Worm (Caenorhabditis elegans) whole organism, L4 larva: ENCODE results near the gene fbxa-96.

ENCODE experiments used
- D1046.2 ChIP-seq: fragments of 200-800 bp; sonication (Bioruptor generic); IDR thresholded peaks from 2 replicates; pipeline ENCODE4 v1.3.6; 2022; ENCODE audit warnings: missing genetic modification characterization, missing compliant biosample characterization
- F10B5.3 ChIP-seq: sonication (generic microtip); optimal IDR thresholded peaks from 2 replicates; lab custom pipeline; 2016; ENCODE audit warnings: mild to moderate bottlenecking, missing genetic modification characterization, missing compliant biosample characterization
- F49E8.2 ChIP-seq: sonication (generic microtip); optimal IDR thresholded peaks from 2 replicates; lab custom pipeline; 2016; ENCODE audit warnings: missing compliant biosample characterization, mild to moderate bottlenecking, missing genetic modification characterization, borderline replicate concordance
- R02D3.7 ChIP-seq: fragments of 150-350 bp; sonication (generic microtip); optimal IDR thresholded peaks from 3 replicates; lab custom pipeline; 2014; ENCODE audit warnings: missing biosample characterization, missing genetic modification characterization
- ZK546.5 ChIP-seq, 2 experiments: sonication (generic microtip); optimal IDR thresholded peaks; 2 replicates each; lab custom pipeline; 2017; ENCODE audit warnings: missing biosample characterization in 2 of 2, missing genetic modification characterization in 2 of 2
- aha-1 ChIP-seq: fragments of 150-350 bp; peaks from one replicate; lab custom pipeline; 2014; ENCODE audit warnings: missing biosample characterization, missing genetic modification characterization
- ama-1 ChIP-seq: fragments of 150-350 bp; optimal IDR thresholded peaks from 2 replicates; lab custom pipeline; 2014; ENCODE audit warnings: inconsistent platforms, mixed read lengths
- arid-1 ChIP-seq: fragments of 200-800 bp; sonication (Bioruptor generic); conservative IDR thresholded peaks from 2 replicates; pipeline ENCODE4 v1.3.6; 2022; ENCODE audit warnings: missing genetic modification reagents, missing genetic modification characterization, missing compliant biosample characterization
- ceh-20 ChIP-seq: fragments of 200-800 bp; sonication (Bioruptor generic); IDR thresholded peaks from 2 replicates; pipeline ENCODE4 v1.3.6; 2022; ENCODE audit warnings: missing genetic modification reagents, missing genetic modification characterization, missing compliant biosample characterization
- ceh-28 ChIP-seq: fragments of 150-350 bp; optimal IDR thresholded peaks from 2 replicates; lab custom pipeline; 2014; ENCODE audit warnings: missing biosample characterization, missing genetic modification reagents, missing genetic modification characterization
- ceh-44 ChIP-seq: fragments of 200-800 bp; sonication (Bioruptor generic); IDR thresholded peaks from 2 replicates; pipeline ENCODE4 v1.3.6; 2022; ENCODE audit warnings: missing genetic modification reagents, missing genetic modification characterization, missing compliant biosample characterization
- ces-1 ChIP-seq: fragments of 150-350 bp; sonication (generic microtip); optimal IDR thresholded peaks from 4 replicates; lab custom pipeline; 2014; ENCODE audit warnings: missing biosample characterization, missing genetic modification reagents, missing genetic modification characterization
- daf-19 ChIP-seq: fragments of 200-800 bp; sonication (Bioruptor generic); conservative IDR thresholded peaks from 2 replicates; pipeline ENCODE4 v1.3.6; 2022; ENCODE audit warnings: missing genetic modification characterization, missing compliant biosample characterization
- daf-8 ChIP-seq: fragments of 200-800 bp; sonication (Bioruptor generic); IDR thresholded peaks from 2 replicates; pipeline ENCODE4 v1.3.6; 2022; ENCODE audit warnings: missing genetic modification characterization, missing compliant biosample characterization
- duxl-1 ChIP-seq: sonication (generic microtip); optimal IDR thresholded peaks from 2 replicates; lab custom pipeline; 2016; ENCODE audit warnings: mild to moderate bottlenecking, missing genetic modification characterization, moderate library complexity, missing compliant biosample characterization; ENCODE audit not compliant: poor library complexity
- fos-1 ChIP-seq: fragments of 150-350 bp; optimal IDR thresholded peaks from 2 replicates; lab custom pipeline; 2014; ENCODE audit warnings: missing biosample characterization, missing genetic modification characterization
- gei-8 ChIP-seq: fragments of 200-800 bp; sonication (Bioruptor generic); optimal IDR thresholded peaks from 2 replicates; lab custom pipeline; 2018; ENCODE audit warnings: mild to moderate bottlenecking, missing genetic modification characterization, missing compliant biosample characterization
- hlh-30 ChIP-seq: sonication (generic microtip); optimal IDR thresholded peaks from 2 replicates; lab custom pipeline; 2017; ENCODE audit warnings: antibody characterized with exemption, mild to moderate bottlenecking, missing genetic modification characterization, missing compliant biosample characterization; ENCODE audit not compliant: insufficient read depth
- lin-1 ChIP-seq: fragments of 200-800 bp; sonication (Bioruptor generic); IDR thresholded peaks from 2 replicates; pipeline ENCODE4 v1.3.6; 2022; ENCODE audit warnings: missing genetic modification reagents, missing genetic modification characterization, missing compliant biosample characterization
- lin-29 ChIP-seq: fragments of 200-800 bp; sonication (Bioruptor generic); IDR thresholded peaks from 2 replicates; pipeline ENCODE4 v1.3.6; 2022; ENCODE audit warnings: missing genetic modification reagents, missing genetic modification characterization, missing compliant biosample characterization
- lin-39 ChIP-seq: fragments of 150-350 bp; optimal IDR thresholded peaks from 2 replicates; lab custom pipeline; 2014; ENCODE audit warnings: missing biosample characterization, missing genetic modification reagents, missing genetic modification characterization
- madf-5 ChIP-seq, 2 experiments: fragments of 200-800 bp; sonication (Bioruptor generic); IDR thresholded peaks; 2 replicates each; pipeline ENCODE4 v1.3.6; 2022; ENCODE audit warnings: missing compliant biosample characterization in 2 of 2, missing genetic modification characterization in 2 of 2
- madf-9 ChIP-seq: fragments of 200-800 bp; sonication (Bioruptor generic); conservative IDR thresholded peaks from 2 replicates; pipeline ENCODE4 v1.3.6; 2022; ENCODE audit warnings: missing genetic modification reagents, missing genetic modification characterization, missing compliant biosample characterization
- mdt-29 ChIP-seq: fragments of 200-800 bp; sonication (Bioruptor generic); IDR thresholded peaks from 2 replicates; pipeline ENCODE4 v1.3.6; 2022; ENCODE audit warnings: missing genetic modification reagents, missing genetic modification characterization, missing compliant biosample characterization
- mep-1 ChIP-seq: fragments of 150-350 bp; sonication (generic microtip); optimal IDR thresholded peaks from 3 replicates; lab custom pipeline; 2014; ENCODE audit warnings: missing biosample characterization, missing genetic modification characterization
- mes-2 ChIP-seq: sonication (generic microtip); optimal IDR thresholded peaks from 2 replicates; lab custom pipeline; 2016; ENCODE audit warnings: missing genotype, mild to moderate bottlenecking, missing genetic modification characterization, missing compliant biosample characterization; ENCODE audit not compliant: poor library complexity, severe bottlenecking
- mxl-3 ChIP-seq: fragments of 200-800 bp; sonication (Bioruptor generic); optimal IDR thresholded peaks from 2 replicates; lab custom pipeline; 2018; ENCODE audit warnings: mild to moderate bottlenecking, missing genetic modification characterization, missing compliant biosample characterization
- nhr-10 ChIP-seq: fragments of 150-350 bp; optimal IDR thresholded peaks from 2 replicates; lab custom pipeline; 2014; ENCODE audit warnings: missing biosample characterization, missing genetic modification characterization
- nhr-11 ChIP-seq: fragments of 150-350 bp; optimal IDR thresholded peaks from 2 replicates; lab custom pipeline; 2014; ENCODE audit warnings: missing biosample characterization, missing genetic modification characterization
- nhr-28 ChIP-seq: fragments of 150-350 bp; optimal IDR thresholded peaks from 2 replicates; lab custom pipeline; 2014; ENCODE audit warnings: missing biosample characterization, missing genetic modification characterization
- nhr-41 ChIP-seq: fragments of 200-800 bp; sonication (Bioruptor generic); IDR thresholded peaks from 2 replicates; pipeline ENCODE4 v1.3.6; 2022; ENCODE audit warnings: missing genetic modification reagents, missing genetic modification characterization, missing compliant biosample characterization
- nhr-77 ChIP-seq: fragments of 150-350 bp; optimal IDR thresholded peaks from 2 replicates; lab custom pipeline; 2014; ENCODE audit warnings: missing biosample characterization, missing genetic modification characterization
- pha-4 ChIP-seq, 2 experiments: fragments of 150-350 bp in 1 of 2; fragments of 200-800 bp in 1 of 2; sonication (Bioruptor generic) in 1 of 2; IDR thresholded peaks in 1 of 2; optimal IDR thresholded peaks in 1 of 2; 2 replicates each; pipeline versions ENCODE4 v1.3.6 to Lab custom; 2014 to 2022; ENCODE audit warnings: missing genetic modification characterization in 2 of 2, missing genetic modification reagents in 2 of 2, missing biosample characterization in 1 of 2, missing compliant biosample characterization in 1 of 2
- saeg-2 ChIP-seq: fragments of 200-800 bp; sonication (Bioruptor generic); IDR thresholded peaks from 2 replicates; pipeline ENCODE4 v1.3.6; 2022; ENCODE audit warnings: missing genetic modification reagents, missing genetic modification characterization, missing compliant biosample characterization
- snpc-1.2 ChIP-seq: fragments of 200-800 bp; sonication (Bioruptor generic); IDR thresholded peaks from 2 replicates; pipeline ENCODE4 v1.3.6; 2022; ENCODE audit warnings: missing genetic modification reagents, missing genetic modification characterization, missing compliant biosample characterization
- snpc-4 ChIP-seq: fragments of 150-350 bp; optimal IDR thresholded peaks from 2 replicates; lab custom pipeline; 2014; ENCODE audit warnings: missing biosample characterization, missing genetic modification characterization
- tag-97 ChIP-seq: fragments of 200-800 bp; sonication (Bioruptor generic); IDR thresholded peaks from 2 replicates; pipeline ENCODE4 v1.3.6; 2022; ENCODE audit warnings: missing genetic modification characterization, missing compliant biosample characterization
- tra-1 ChIP-seq: fragments of 200-800 bp; sonication (Bioruptor generic); IDR thresholded peaks from 2 replicates; pipeline ENCODE4 v1.3.6; 2022; ENCODE audit warnings: missing genetic modification reagents, missing genetic modification characterization, missing compliant biosample characterization
- unc-62 ChIP-seq, 3 experiments: fragments of 150-350 bp in 1 of 3; sonication (generic microtip); optimal IDR thresholded peaks in 2 of 3; peaks in 1 of 3; 1 replicate in 1 of 3; 2 replicates in 2 of 3; lab custom pipeline; 2014 to 2017; ENCODE audit warnings: missing biosample characterization in 3 of 3, missing genetic modification characterization in 3 of 3, missing genetic modification reagents in 3 of 3, missing genotype in 1 of 3
- vab-7 ChIP-seq: fragments of 200-800 bp; sonication (Bioruptor generic); IDR thresholded peaks from 2 replicates; pipeline ENCODE4 v1.3.6; 2022; ENCODE audit warnings: missing genetic modification reagents, missing genetic modification characterization, missing compliant biosample characterization
- zip-11 ChIP-seq: fragments of 200-800 bp; sonication (Bioruptor generic); IDR thresholded peaks from 2 replicates; pipeline ENCODE4 v1.3.6; 2022; ENCODE audit warnings: missing genetic modification characterization, missing compliant biosample characterization
- ztf-7 ChIP-seq: fragments of 150-350 bp; optimal IDR thresholded peaks from 2 replicates; lab custom pipeline; 2014; ENCODE audit warnings: missing biosample characterization, missing genetic modification characterization

fbxa-96 gene

ce11 chrX:15047541-15047940 lies 12.7 kb downstream of the fbxa-96 start:
- TF ChIP-seq ama-1, result no peak
- no peak for TF ChIP-seq nhr-10 (tag; lab: Kevin White, UChicago)
- no peak for TF ChIP-seq ceh-20 (GFP tag; lab: Robert Waterston, UW)
- no peak for TF ChIP-seq snpc-1.2
- no peak for TF ChIP-seq saeg-2
- TF ChIP-seq unc-62 (GFP tag; optimal IDR thresholded peaks at IDR 0.05 in 1 of 2; lab: Kevin White, UChicago), result peak in 1 of 2 experiments; percentile 57
- TF ChIP-seq unc-62 (tag; optimal IDR thresholded peaks at IDR 0.05; lab: Kevin White, UChicago), result no peak
- no peak for TF ChIP-seq ZK546.5 (tag; optimal IDR thresholded peaks at IDR 0.05; lab: Kevin White, UChicago)
- peak; percentile 98 for TF ChIP-seq aha-1
- TF ChIP-seq madf-5 (GFP tag; IDR thresholded peaks at IDR 0.05; lab: Robert Waterston, UW), result no peak
- no peak for TF ChIP-seq ces-1

DNA sequence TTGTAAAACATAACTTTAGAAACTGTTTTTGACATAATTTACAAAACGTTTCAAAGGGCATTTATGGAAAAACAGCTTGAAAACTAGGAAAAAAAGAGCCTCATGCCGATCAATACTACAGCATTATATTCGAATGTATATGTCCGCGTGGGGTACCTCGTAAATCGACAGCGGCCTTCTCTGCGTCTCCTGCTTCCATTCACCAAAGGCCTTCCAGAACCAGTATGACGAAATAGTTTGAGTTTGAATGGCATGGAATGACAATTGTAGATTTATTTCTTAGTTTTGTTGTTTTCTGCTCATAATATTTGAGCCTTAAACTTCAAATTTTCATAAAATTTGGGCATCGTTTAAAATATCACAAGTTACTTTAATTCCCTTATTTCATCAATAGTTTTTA lies 14.8 kb downstream of the fbxa-96 start:
- TF ChIP-seq hlh-30, result peak; percentile 42
- TF ChIP-seq R02D3.7 (tag; lab: Kevin White, UChicago), result peak; percentile 50
- no peak for TF ChIP-seq vab-7 (GFP tag; lab: Robert Waterston, UW)
- peak; percentile 13 for TF ChIP-seq mes-2 (tag; lab: Kevin White, UChicago)

- TF ChIP-seq snpc-4 (tag; lab: Kevin White, UChicago), result no peak
Measured at ce11 chrX:15042549-15042948, 17.7 kb downstream of the fbxa-96 start.

DNA sequence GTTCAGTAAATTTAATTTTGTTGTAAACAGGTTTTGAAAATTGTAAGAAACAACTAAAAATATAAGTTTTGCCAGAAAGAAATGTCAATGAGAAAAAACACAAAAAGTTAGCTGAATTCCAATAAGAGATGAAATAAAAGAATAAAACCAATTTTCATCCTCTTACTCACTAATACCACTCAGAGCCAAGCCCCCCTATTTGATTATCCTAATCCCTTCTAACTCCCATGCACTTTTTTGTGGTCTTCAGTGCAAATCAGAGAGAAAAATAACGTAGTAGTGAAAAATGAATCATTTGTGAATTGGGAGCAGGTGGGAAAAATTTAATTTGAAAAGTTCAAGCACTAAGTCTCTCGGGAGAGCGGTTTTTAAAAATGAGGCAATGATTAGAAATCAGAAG lies 18.9 kb downstream of the fbxa-96 start:
- no peak for TF ChIP-seq mxl-3 (GFP tag; lab: Kevin White, UChicago)
- peak; percentile 37 for TF ChIP-seq ces-1

- no peak for TF ChIP-seq F10B5.3 (tag; lab: Kevin White, UChicago)
- no peak for TF ChIP-seq tag-97 (GFP tag; lab: Robert Waterston, UW)
- TF ChIP-seq ceh-28 (tag; lab: Kevin White, UChicago), result peak; percentile 45
- TF ChIP-seq duxl-1 (tag; lab: Kevin White, UChicago), result peak; percentile 41
- TF ChIP-seq mxl-3 (GFP tag; lab: Kevin White, UChicago), result peak; percentile 92
- no peak for TF ChIP-seq daf-8
- no peak for TF ChIP-seq mdt-29 (GFP tag; lab: Robert Waterston, UW)
- TF ChIP-seq nhr-11, result peak; percentile 95
- TF ChIP-seq zip-11 (GFP tag; lab: Robert Waterston, UW), result no peak
- no peak for TF ChIP-seq fos-1
- TF ChIP-seq ztf-7, result no peak
- TF ChIP-seq ceh-44 (GFP tag; lab: Robert Waterston, UW), result no peak
- TF ChIP-seq lin-39 (tag; lab: Kevin White, UChicago), result no peak
- TF ChIP-seq mes-2 (tag; lab: Kevin White, UChicago), result peak; percentile 72
- TF ChIP-seq nhr-77 (tag; lab: Kevin White, UChicago), result peak; percentile 94
- TF ChIP-seq arid-1, result peak; percentile 64; the same call in 1 of the 2 replicates
- no peak for TF ChIP-seq gei-8
- peak; percentile 84 for TF ChIP-seq ceh-20 (GFP tag; lab: Robert Waterston, UW)
- TF ChIP-seq tra-1, result peak; percentile 83
- no peak for TF ChIP-seq daf-19 (GFP tag; lab: Robert Waterston, UW)
- TF ChIP-seq nhr-41 (GFP tag; lab: Robert Waterston, UW), result 0 out of 2 replicates have a peak, but pooled peaks have one; percentile 67
- TF ChIP-seq F49E8.2 (tag; lab: Kevin White, UChicago), result no peak
- TF ChIP-seq nhr-28 (tag; lab: Kevin White, UChicago), result peak; percentile 93
- peak; percentile 77; the same call in 1 of the 2 replicates for TF ChIP-seq madf-9 (GFP tag; lab: Robert Waterston, UW)
- TF ChIP-seq D1046.2 (GFP tag; lab: Robert Waterston, UW), result no peak
- peak; percentile 93 for TF ChIP-seq mep-1
- TF ChIP-seq ZK546.5 (tag; optimal IDR thresholded peaks at IDR 0.05; lab: Kevin White, UChicago), result no peak
- TF ChIP-seq lin-29, result peak; percentile 56; the same call in 1 of the 2 replicates
- peak; percentile 73; the same call in 1 of the 2 replicates for TF ChIP-seq lin-1 (GFP tag; lab: Robert Waterston, UW)
- peak; percentile 40 for TF ChIP-seq pha-4 (GFP tag; IDR thresholded peaks at IDR 0.05; lab: Robert Waterston, UW)
- TF ChIP-seq pha-4 (tag; optimal IDR thresholded peaks at IDR 0.05; lab: Kevin White, UChicago), result peak; percentile 3
Measured at ce11 chrX:15040552-15041080, 19.6 kb downstream of the fbxa-96 start, which contains the start of gene C18B12.4. Gene C18B12.4 (minus strand): TSS chrX:15040602.
